Worm (Caenorhabditis elegans) whole organism, L4 larva: Measurements from ENCODE around the gene lact-4.
A peak's percentile ranks its signal among the peaks of the same experiment; 100 is the strongest.

ENCODE experiments used
- F10B5.3 ChIP-seq: sonication (generic microtip); optimal IDR thresholded peaks from 2 replicates; lab custom pipeline; 2016; ENCODE audit warnings: mild to moderate bottlenecking, missing genetic modification characterization, missing compliant biosample characterization
- F26F4.8 ChIP-seq: fragments of 200-800 bp; sonication (Bioruptor generic); conservative IDR thresholded peaks from 2 replicates; pipeline ENCODE4 v1.3.6; 2022; ENCODE audit warnings: missing genetic modification characterization, missing compliant biosample characterization
- F44E2.7 ChIP-seq: fragments of 200-800 bp; sonication (Bioruptor generic); IDR thresholded peaks from 2 replicates; pipeline ENCODE4 v2.1.2; 2022; ENCODE audit warnings: missing genetic modification characterization, missing compliant biosample characterization
- T26A8.4 ChIP-seq: fragments of 200-800 bp; sonication (Bioruptor generic); IDR thresholded peaks from 2 replicates; pipeline ENCODE4 v1.3.6; 2022; ENCODE audit warnings: missing genetic modification characterization, missing compliant biosample characterization
- Y75B8A.6 ChIP-seq: fragments of 200-800 bp; sonication (Bioruptor generic); IDR thresholded peaks from 2 replicates; pipeline ENCODE4 v1.3.6; 2022; ENCODE audit warnings: missing genetic modification reagents, missing genetic modification characterization, missing compliant biosample characterization
- ZK546.5 ChIP-seq, 2 experiments: sonication (generic microtip); optimal IDR thresholded peaks; 2 replicates each; lab custom pipeline; 2017; ENCODE audit warnings: missing biosample characterization in 2 of 2, missing genetic modification characterization in 2 of 2
- aha-1 ChIP-seq: fragments of 150-350 bp; peaks from one replicate; lab custom pipeline; 2014; ENCODE audit warnings: missing biosample characterization, missing genetic modification characterization
- ama-1 ChIP-seq: fragments of 150-350 bp; optimal IDR thresholded peaks from 2 replicates; lab custom pipeline; 2014; ENCODE audit warnings: inconsistent platforms, mixed read lengths
- arid-1 ChIP-seq: fragments of 200-800 bp; sonication (Bioruptor generic); conservative IDR thresholded peaks from 2 replicates; pipeline ENCODE4 v1.3.6; 2022; ENCODE audit warnings: missing genetic modification reagents, missing genetic modification characterization, missing compliant biosample characterization
- ceh-44 ChIP-seq: fragments of 200-800 bp; sonication (Bioruptor generic); IDR thresholded peaks from 2 replicates; pipeline ENCODE4 v1.3.6; 2022; ENCODE audit warnings: missing genetic modification reagents, missing genetic modification characterization, missing compliant biosample characterization
- ceh-62 ChIP-seq: sonication (generic microtip); optimal IDR thresholded peaks from 2 replicates; lab custom pipeline; 2017; ENCODE audit warnings: missing biosample characterization, missing genetic modification characterization
- ces-1 ChIP-seq: fragments of 150-350 bp; sonication (generic microtip); optimal IDR thresholded peaks from 4 replicates; lab custom pipeline; 2014; ENCODE audit warnings: missing biosample characterization, missing genetic modification reagents, missing genetic modification characterization
- cey-2 ChIP-seq: sonication (generic microtip); optimal IDR thresholded peaks from 3 replicates; lab custom pipeline; 2017; ENCODE audit warnings: missing genetic modification characterization, mild to moderate bottlenecking, missing compliant biosample characterization, antibody characterized with exemption, borderline replicate concordance; ENCODE audit not compliant: insufficient read depth
- daf-12 ChIP-seq: fragments of 150-350 bp; optimal IDR thresholded peaks from 2 replicates; lab custom pipeline; 2014; ENCODE audit warnings: missing biosample characterization, missing genetic modification reagents, missing genetic modification characterization
- daf-16 ChIP-seq, 3 experiments: sonication (generic microtip); optimal IDR thresholded peaks; 2 replicates each; lab custom pipeline; 2016 to 2017; ENCODE audit warnings: missing genetic modification characterization in 3 of 3, missing genetic modification reagents in 3 of 3, mild to moderate bottlenecking in 2 of 3, missing compliant biosample characterization in 2 of 3, missing biosample characterization in 1 of 3, moderate library complexity in 1 of 3
- dmd-6 ChIP-seq: fragments of 200-800 bp; sonication (Bioruptor generic); IDR thresholded peaks from 2 replicates; pipeline ENCODE4 v1.3.6; 2022; ENCODE audit warnings: missing genetic modification reagents, missing genetic modification characterization, missing compliant biosample characterization
- duxl-1 ChIP-seq: sonication (generic microtip); optimal IDR thresholded peaks from 2 replicates; lab custom pipeline; 2016; ENCODE audit warnings: mild to moderate bottlenecking, missing genetic modification characterization, moderate library complexity, missing compliant biosample characterization; ENCODE audit not compliant: poor library complexity
- fkh-10 ChIP-seq: fragments of 150-350 bp; optimal IDR thresholded peaks from 2 replicates; lab custom pipeline; 2014; ENCODE audit warnings: missing biosample characterization, missing genetic modification reagents, missing genetic modification characterization
- gei-8 ChIP-seq: fragments of 200-800 bp; sonication (Bioruptor generic); optimal IDR thresholded peaks from 2 replicates; lab custom pipeline; 2018; ENCODE audit warnings: mild to moderate bottlenecking, missing genetic modification characterization, missing compliant biosample characterization
- hlh-30 ChIP-seq: sonication (generic microtip); optimal IDR thresholded peaks from 2 replicates; lab custom pipeline; 2017; ENCODE audit warnings: antibody characterized with exemption, mild to moderate bottlenecking, missing genetic modification characterization, missing compliant biosample characterization; ENCODE audit not compliant: insufficient read depth
- hmg-1.1 ChIP-seq: fragments of 200-800 bp; sonication (Bioruptor generic); IDR thresholded peaks from 2 replicates; pipeline ENCODE4 v1.3.6; 2022; ENCODE audit warnings: missing genetic modification reagents, missing genetic modification characterization, missing compliant biosample characterization
- jun-1 ChIP-seq: fragments of 150-350 bp; optimal IDR thresholded peaks from 2 replicates; lab custom pipeline; 2014; ENCODE audit warnings: missing biosample characterization, missing genetic modification reagents, missing genetic modification characterization
- lin-1 ChIP-seq: fragments of 200-800 bp; sonication (Bioruptor generic); IDR thresholded peaks from 2 replicates; pipeline ENCODE4 v1.3.6; 2022; ENCODE audit warnings: missing genetic modification reagents, missing genetic modification characterization, missing compliant biosample characterization
- lin-13 ChIP-seq: fragments of 150-350 bp; optimal IDR thresholded peaks from 2 replicates; lab custom pipeline; 2014; ENCODE audit warnings: missing biosample characterization, missing genetic modification reagents, missing genetic modification characterization
- lin-29 ChIP-seq: fragments of 200-800 bp; sonication (Bioruptor generic); IDR thresholded peaks from 2 replicates; pipeline ENCODE4 v1.3.6; 2022; ENCODE audit warnings: missing genetic modification reagents, missing genetic modification characterization, missing compliant biosample characterization
- lin-39 ChIP-seq: fragments of 150-350 bp; optimal IDR thresholded peaks from 2 replicates; lab custom pipeline; 2014; ENCODE audit warnings: missing biosample characterization, missing genetic modification reagents, missing genetic modification characterization
- lir-3 ChIP-seq: sonication (generic microtip); optimal IDR thresholded peaks from 2 replicates; lab custom pipeline; 2016; ENCODE audit warnings: mild to moderate bottlenecking, missing genetic modification characterization, missing compliant biosample characterization
- mdt-29 ChIP-seq: fragments of 200-800 bp; sonication (Bioruptor generic); IDR thresholded peaks from 2 replicates; pipeline ENCODE4 v1.3.6; 2022; ENCODE audit warnings: missing genetic modification reagents, missing genetic modification characterization, missing compliant biosample characterization
- mep-1 ChIP-seq: fragments of 150-350 bp; sonication (generic microtip); optimal IDR thresholded peaks from 3 replicates; lab custom pipeline; 2014; ENCODE audit warnings: missing biosample characterization, missing genetic modification characterization
- mes-2 ChIP-seq: sonication (generic microtip); optimal IDR thresholded peaks from 2 replicates; lab custom pipeline; 2016; ENCODE audit warnings: missing genotype, mild to moderate bottlenecking, missing genetic modification characterization, missing compliant biosample characterization; ENCODE audit not compliant: poor library complexity, severe bottlenecking
- mxl-3 ChIP-seq: fragments of 200-800 bp; sonication (Bioruptor generic); optimal IDR thresholded peaks from 2 replicates; lab custom pipeline; 2018; ENCODE audit warnings: mild to moderate bottlenecking, missing genetic modification characterization, missing compliant biosample characterization
- nhr-10 ChIP-seq: fragments of 150-350 bp; optimal IDR thresholded peaks from 2 replicates; lab custom pipeline; 2014; ENCODE audit warnings: missing biosample characterization, missing genetic modification characterization
- nhr-11 ChIP-seq: fragments of 150-350 bp; optimal IDR thresholded peaks from 2 replicates; lab custom pipeline; 2014; ENCODE audit warnings: missing biosample characterization, missing genetic modification characterization
- nhr-237 ChIP-seq: sonication (generic microtip); optimal IDR thresholded peaks from 2 replicates; lab custom pipeline; 2017; ENCODE audit warnings: missing biosample characterization, missing genetic modification characterization
- nhr-41 ChIP-seq: fragments of 200-800 bp; sonication (Bioruptor generic); IDR thresholded peaks from 2 replicates; pipeline ENCODE4 v1.3.6; 2022; ENCODE audit warnings: missing genetic modification reagents, missing genetic modification characterization, missing compliant biosample characterization
- nhr-6 ChIP-seq: fragments of 150-350 bp; optimal IDR thresholded peaks from 2 replicates; lab custom pipeline; 2014; ENCODE audit warnings: missing biosample characterization, missing genetic modification characterization
- nhr-76 ChIP-seq: fragments of 150-350 bp; optimal IDR thresholded peaks from 2 replicates; lab custom pipeline; 2014; ENCODE audit warnings: missing biosample characterization, missing genetic modification characterization
- pha-4 ChIP-seq, 2 experiments: fragments of 150-350 bp in 1 of 2; fragments of 200-800 bp in 1 of 2; sonication (Bioruptor generic) in 1 of 2; IDR thresholded peaks in 1 of 2; optimal IDR thresholded peaks in 1 of 2; 2 replicates each; pipeline versions ENCODE4 v1.3.6 to Lab custom; 2014 to 2022; ENCODE audit warnings: missing genetic modification characterization in 2 of 2, missing genetic modification reagents in 2 of 2, missing biosample characterization in 1 of 2, missing compliant biosample characterization in 1 of 2
- php-3 ChIP-seq: fragments of 200-800 bp; sonication (Bioruptor generic); IDR thresholded peaks from 2 replicates; pipeline ENCODE4 v1.3.6; 2022; ENCODE audit warnings: missing genetic modification reagents, missing genetic modification characterization, missing compliant biosample characterization
- pqm-1 ChIP-seq: sonication (generic microtip); optimal IDR thresholded peaks from 2 replicates; lab custom pipeline; 2017; ENCODE audit warnings: missing biosample characterization, missing genetic modification characterization
- saeg-2 ChIP-seq: fragments of 200-800 bp; sonication (Bioruptor generic); IDR thresholded peaks from 2 replicates; pipeline ENCODE4 v1.3.6; 2022; ENCODE audit warnings: missing genetic modification reagents, missing genetic modification characterization, missing compliant biosample characterization
- set-16 ChIP-seq: fragments of 200-800 bp; sonication (Bioruptor generic); IDR thresholded peaks from 2 replicates; pipeline ENCODE4 v1.3.6; 2022; ENCODE audit warnings: missing genetic modification reagents, missing genetic modification characterization, missing compliant biosample characterization
- snpc-1.2 ChIP-seq: fragments of 200-800 bp; sonication (Bioruptor generic); IDR thresholded peaks from 2 replicates; pipeline ENCODE4 v1.3.6; 2022; ENCODE audit warnings: missing genetic modification reagents, missing genetic modification characterization, missing compliant biosample characterization
- spr-1 ChIP-seq: sonication (generic microtip); optimal IDR thresholded peaks from 2 replicates; lab custom pipeline; 2016; ENCODE audit warnings: mild to moderate bottlenecking, missing genetic modification characterization, missing compliant biosample characterization
- tag-97 ChIP-seq: fragments of 200-800 bp; sonication (Bioruptor generic); IDR thresholded peaks from 2 replicates; pipeline ENCODE4 v1.3.6; 2022; ENCODE audit warnings: missing genetic modification characterization, missing compliant biosample characterization
- tra-1 ChIP-seq: fragments of 200-800 bp; sonication (Bioruptor generic); IDR thresholded peaks from 2 replicates; pipeline ENCODE4 v1.3.6; 2022; ENCODE audit warnings: missing genetic modification reagents, missing genetic modification characterization, missing compliant biosample characterization
- unc-130 ChIP-seq: sonication (generic microtip); optimal IDR thresholded peaks from 2 replicates; lab custom pipeline; 2016; ENCODE audit warnings: missing genetic modification reagents, missing genetic modification characterization, missing compliant biosample characterization
- unc-39 ChIP-seq: sonication (generic microtip); optimal IDR thresholded peaks from 2 replicates; lab custom pipeline; 2017; ENCODE audit warnings: missing biosample characterization, missing genetic modification characterization
- zag-1 ChIP-seq: fragments of 150-350 bp; optimal IDR thresholded peaks from 2 replicates; lab custom pipeline; 2014; ENCODE audit warnings: missing biosample characterization, missing genetic modification characterization
- ztf-7 ChIP-seq: fragments of 150-350 bp; optimal IDR thresholded peaks from 2 replicates; lab custom pipeline; 2014; ENCODE audit warnings: missing biosample characterization, missing genetic modification characterization

lact-4 gene

ce11 chrII:8441519-8441918, 38.8 kb downstream of the lact-4 start (continued):
- peak; percentile 80 for TF ChIP-seq duxl-1 (tag; lab: Kevin White, UChicago)
- TF ChIP-seq mes-2 (tag; lab: Kevin White, UChicago) = peak; percentile 79
- no peak for TF ChIP-seq ces-1 (GFP tag; lab: Kevin White, UChicago)
- no peak for TF ChIP-seq nhr-10 (tag; lab: Kevin White, UChicago)
- peak; percentile 85 for TF ChIP-seq lir-3 (tag; lab: Kevin White, UChicago)
- no peak for TF ChIP-seq pqm-1
- TF ChIP-seq nhr-41 = 0 out of 2 replicates have a peak, but pooled peaks have one; percentile 66
- TF ChIP-seq ama-1 (lab: Kevin White, UChicago) = peak; percentile 42
- TF ChIP-seq F10B5.3 = peak; percentile 79
- no peak for TF ChIP-seq lin-39 (tag; lab: Kevin White, UChicago)
- no peak for TF ChIP-seq daf-12 (tag; lab: Kevin White, UChicago)
- peak; percentile 99 for TF ChIP-seq F26F4.8 (GFP tag; lab: Robert Waterston, UW)
- no peak for TF ChIP-seq nhr-76 (tag; lab: Kevin White, UChicago)
- TF ChIP-seq snpc-1.2 (GFP tag; lab: Robert Waterston, UW) = peak; percentile 85
- TF ChIP-seq mep-1 (tag; lab: Kevin White, UChicago) = no peak
- peak; percentile 84 for TF ChIP-seq spr-1 (tag; lab: Kevin White, UChicago)
- TF ChIP-seq jun-1 (tag; lab: Kevin White, UChicago) = no peak
- peak; percentile 79 for TF ChIP-seq tra-1 (GFP tag; lab: Robert Waterston, UW)
- TF ChIP-seq dmd-6 = peak; percentile 20; the same call in 1 of the 2 replicates
- TF ChIP-seq hmg-1.1 = peak; percentile 50
- peak; percentile 82; the same call in 1 of the 2 replicates for TF ChIP-seq Y75B8A.6
- no peak for TF ChIP-seq cey-2 (tag; lab: Kevin White, UChicago)
- TF ChIP-seq ceh-44 = no peak
- TF ChIP-seq unc-39 (tag; lab: Kevin White, UChicago) = no peak
- no peak for TF ChIP-seq tag-97 (GFP tag; lab: Robert Waterston, UW)
- peak; percentile 96 for TF ChIP-seq arid-1 (GFP tag; lab: Robert Waterston, UW)
- no peak for TF ChIP-seq fkh-10 (GFP tag; lab: Kevin White, UChicago)
- no peak for TF ChIP-seq lin-13 (GFP tag; lab: Kevin White, UChicago)
- TF ChIP-seq pha-4 (GFP tag; IDR thresholded peaks at IDR 0.05; lab: Robert Waterston, UW) = peak; percentile 92
- no peak for TF ChIP-seq pha-4 (tag; optimal IDR thresholded peaks at IDR 0.05; lab: Kevin White, UChicago)
- TF ChIP-seq aha-1 (tag; lab: Kevin White, UChicago) = peak; percentile 87
- peak; percentile 38 for TF ChIP-seq unc-130 (GFP tag; lab: Kevin White, UChicago)
- TF ChIP-seq daf-16 (GFP tag; optimal IDR thresholded peaks at IDR 0.05; lab: Kevin White, UChicago) = peak; percentile 37 to 88
- TF ChIP-seq daf-16 (tag; optimal IDR thresholded peaks at IDR 0.05; lab: Kevin White, UChicago) = no peak
- no peak for TF ChIP-seq ceh-62 (tag; lab: Kevin White, UChicago)
- no peak for TF ChIP-seq zag-1 (tag; lab: Kevin White, UChicago)
- no peak for TF ChIP-seq ZK546.5 (tag; optimal IDR thresholded peaks at IDR 0.05; lab: Kevin White, UChicago)
- TF ChIP-seq nhr-11 (tag; lab: Kevin White, UChicago) = no peak
- peak; percentile 77 for TF ChIP-seq php-3 (GFP tag; lab: Robert Waterston, UW)
- peak; percentile 78 for TF ChIP-seq gei-8 (GFP tag; lab: Kevin White, UChicago)
- peak; percentile 69; the same call in 1 of the 2 replicates for TF ChIP-seq mdt-29 (GFP tag; lab: Robert Waterston, UW)
- TF ChIP-seq mxl-3 (GFP tag; lab: Kevin White, UChicago) = peak; percentile 50
- peak; percentile 31; the same call in 1 of the 2 replicates for TF ChIP-seq saeg-2 (GFP tag; lab: Robert Waterston, UW)
- no peak for TF ChIP-seq nhr-237 (tag; lab: Kevin White, UChicago)
- no peak for TF ChIP-seq nhr-6 (tag; lab: Kevin White, UChicago)
- TF ChIP-seq hlh-30 = no peak
- TF ChIP-seq ztf-7 (tag; lab: Kevin White, UChicago) = peak; percentile 1
- peak; percentile 81 for TF ChIP-seq T26A8.4 (GFP tag; lab: Robert Waterston, UW)
- no peak for TF ChIP-seq set-16 (GFP tag; lab: Robert Waterston, UW)
- TF ChIP-seq lin-1 (GFP tag; lab: Robert Waterston, UW) = peak; percentile 75
- TF ChIP-seq lin-29 (GFP tag; lab: Robert Waterston, UW) = peak; percentile 7; the same call in 1 of the 2 replicates
- TF ChIP-seq F44E2.7 = peak; percentile 99
